Fruit fly (Drosophila melanogaster) whole organism, embryonic: ENCODE results near the gene CG6961.

Experiments used
- Abd-B ChIP-seq: fragments of 200-800 bp; sonication (Bioruptor generic); optimal IDR thresholded peaks from 2 replicates; lab custom pipeline; 2018; ENCODE audit warnings: missing biosample characterization, mild to moderate bottlenecking, missing genetic modification characterization, moderate library complexity
- CG10431 ChIP-seq: fragments of 200-800 bp; sonication (Bioruptor generic); optimal IDR thresholded peaks from 3 replicates; lab custom pipeline; 2018; ENCODE audit warnings: missing biosample characterization, mild to moderate bottlenecking, missing genetic modification characterization
- CG10462 ChIP-seq: fragments of 200-800 bp; sonication (Bioruptor generic); optimal IDR thresholded peaks from 2 replicates; lab custom pipeline; 2016; ENCODE audit warnings: missing biosample characterization, missing genetic modification characterization
- CG1529 ChIP-seq: fragments of 200-800 bp; sonication (Bioruptor generic); optimal IDR thresholded peaks from 3 replicates; lab custom pipeline; 2018; ENCODE audit warnings: missing biosample characterization, missing genetic modification characterization
- CG16779 ChIP-seq: fragments of 200-800 bp; sonication (Bioruptor generic); IDR thresholded peaks from 2 replicates; pipeline ENCODE4 v1.3.6; 2022; ENCODE audit warnings: missing biosample characterization, missing genetic modification characterization
- CG18619 ChIP-seq: fragments of 200-800 bp; sonication (Bioruptor generic); optimal IDR thresholded peaks from 3 replicates; lab custom pipeline; 2017; ENCODE audit warnings: missing biosample characterization, mild to moderate bottlenecking, missing genetic modification characterization
- CG30020 ChIP-seq: fragments of 200-800 bp; optimal IDR thresholded peaks from 2 replicates; lab custom pipeline; 2019; ENCODE audit warnings: missing biosample characterization, mild to moderate bottlenecking, missing genetic modification characterization, moderate library complexity
- CG8359 ChIP-seq: fragments of 200-800 bp; sonication (Bioruptor generic); optimal IDR thresholded peaks from 2 replicates; lab custom pipeline; 2017; ENCODE audit warnings: missing biosample characterization, mild to moderate bottlenecking, missing genetic modification characterization, borderline replicate concordance
- Dfd ChIP-seq, 2 experiments: fragments of >200 bp; optimal IDR thresholded peaks; 2 replicates each; lab custom pipeline; 2017; ENCODE audit warnings: missing biosample characterization in 2 of 2, missing genetic modification characterization in 2 of 2
- E2f2 ChIP-seq: fragments of 200-800 bp; sonication (Bioruptor generic); IDR thresholded peaks from 2 replicates; pipeline ENCODE4 v1.3.6; 2022; ENCODE audit warnings: missing biosample characterization, missing genetic modification characterization
- Sin3A ChIP-seq: fragments of >200 bp; optimal IDR thresholded peaks from 2 replicates; lab custom pipeline; 2018
- ems ChIP-seq: fragments of 200-800 bp; sonication (Bioruptor generic); optimal IDR thresholded peaks from 3 replicates; lab custom pipeline; 2016; ENCODE audit warnings: missing biosample characterization, missing genetic modification characterization
- vfl ChIP-seq: fragments of 200-800 bp; sonication (Bioruptor generic); optimal IDR thresholded peaks from 2 replicates; lab custom pipeline; 2016; ENCODE audit warnings: missing biosample characterization, missing genetic modification characterization

dm6 chrX:18783417-18784123 is 4.4 kb downstream of the CG6961 start, which contains the start of gene CG18259:
- TF ChIP-seq vfl (GFP tag; lab: Kevin White, UChicago) (no peak), CG1529 (GFP tag; lab: Kevin White, UChicago) (no peak), CG30020 (peak; percentile 94), CG8359 (no peak), CG16779 (GFP tag; lab: Robert Waterston, UW) (no peak), ems (no peak), E2f2 (0 out of 2 replicates have a peak, but pooled peaks have one; percentile 18), CG18619 (GFP tag; lab: Kevin White, UChicago) (no peak), Sin3A (peak; percentile 83), Abd-B (GFP tag; lab: Kevin White, UChicago) (peak; percentile 15), CG10431 (GFP tag; lab: Kevin White, UChicago) (no peak), Dfd (GFP tag; optimal IDR thresholded peaks at IDR 0.05; lab: Kevin White, UChicago) (peak in 1 of 2 experiments; percentile 59), CG10462 (GFP tag; lab: Kevin White, UChicago) (no peak)
